Worm (Caenorhabditis elegans): ENCODE data around the gene nlp-70.

- no peak for TF ChIP-seq nhr-90 (tag; optimal IDR thresholded peaks at IDR 0.05)
- no peak for TF ChIP-seq ets-4 (GFP tag; optimal IDR thresholded peaks at IDR 0.05)
- TF ChIP-seq let-607 (tag; optimal IDR thresholded peaks at IDR 0.05) = no peak
- no peak for TF ChIP-seq nhr-179 (tag; optimal IDR thresholded peaks at IDR 0.05)
- TF ChIP-seq bed-2 (GFP tag; IDR thresholded peaks at IDR 0.05) = no peak
Observed at ce11 chrV:240287-240686, 32.5 kb downstream of the nlp-70 start, which contains the start of gene txt-2.
